Fruit fly (Drosophila melanogaster) whole organism: ENCODE data around the gene CG34238.

Experiments used
- CG8478 ChIP-seq: fragments of >200 bp; optimal IDR thresholded peaks from 2 replicates; lab custom pipeline; 2018; ENCODE audit warnings: inconsistent platforms
- Dll ChIP-seq: fragments of >200 bp; optimal IDR thresholded peaks from 2 replicates; lab custom pipeline; 2017
- EcR ChIP-seq, 2 experiments: fragments of >200 bp; optimal IDR thresholded peaks; 2 replicates each; lab custom pipeline; 2017; ENCODE audit warnings: missing biosample characterization in 2 of 2, missing genetic modification characterization in 2 of 2, missing genetic modification reagents in 2 of 2
- pan ChIP-seq: fragments of >200 bp; optimal IDR thresholded peaks from 2 replicates; lab custom pipeline; 2017
- psq ChIP-seq: fragments of >200 bp; optimal IDR thresholded peaks from 2 replicates; lab custom pipeline; 2017
- usp ChIP-seq: fragments of >200 bp; optimal IDR thresholded peaks from 2 replicates; lab custom pipeline; 2017; ENCODE audit warnings: missing biosample characterization, missing genetic modification characterization, mixed read lengths

Gene CG34238

DNA sequence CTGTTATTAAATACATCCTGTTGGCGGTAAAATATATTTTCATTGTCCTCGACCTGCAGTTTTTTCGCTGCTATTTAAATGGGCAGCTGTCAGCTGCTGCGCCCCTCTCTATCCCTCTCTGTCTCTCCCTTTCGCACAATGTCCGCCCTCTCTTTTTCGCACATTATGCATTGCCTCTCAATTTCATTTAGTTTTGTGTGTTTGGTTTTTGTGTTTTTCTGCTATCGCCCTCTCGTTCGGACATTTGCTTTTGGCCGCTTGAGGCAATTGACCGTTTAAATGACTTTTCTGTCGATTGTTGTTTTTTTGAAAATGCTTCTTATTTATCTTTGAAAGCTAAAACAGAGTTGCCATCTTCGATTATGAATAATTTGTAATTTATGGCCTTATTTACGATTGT is 48.6 kb downstream of the CG34238 start:
- TF ChIP-seq pan (no peak), Dll (lab: Kevin White, UChicago) (no peak), CG8478 (lab: Kevin White, UChicago) (no peak), usp (GFP tag; lab: Kevin White, UChicago) (no peak), EcR (GFP tag; optimal IDR thresholded peaks at IDR 0.05; lab: Kevin White, UChicago) (no peak), psq (lab: Kevin White, UChicago) (no peak)

DNA sequence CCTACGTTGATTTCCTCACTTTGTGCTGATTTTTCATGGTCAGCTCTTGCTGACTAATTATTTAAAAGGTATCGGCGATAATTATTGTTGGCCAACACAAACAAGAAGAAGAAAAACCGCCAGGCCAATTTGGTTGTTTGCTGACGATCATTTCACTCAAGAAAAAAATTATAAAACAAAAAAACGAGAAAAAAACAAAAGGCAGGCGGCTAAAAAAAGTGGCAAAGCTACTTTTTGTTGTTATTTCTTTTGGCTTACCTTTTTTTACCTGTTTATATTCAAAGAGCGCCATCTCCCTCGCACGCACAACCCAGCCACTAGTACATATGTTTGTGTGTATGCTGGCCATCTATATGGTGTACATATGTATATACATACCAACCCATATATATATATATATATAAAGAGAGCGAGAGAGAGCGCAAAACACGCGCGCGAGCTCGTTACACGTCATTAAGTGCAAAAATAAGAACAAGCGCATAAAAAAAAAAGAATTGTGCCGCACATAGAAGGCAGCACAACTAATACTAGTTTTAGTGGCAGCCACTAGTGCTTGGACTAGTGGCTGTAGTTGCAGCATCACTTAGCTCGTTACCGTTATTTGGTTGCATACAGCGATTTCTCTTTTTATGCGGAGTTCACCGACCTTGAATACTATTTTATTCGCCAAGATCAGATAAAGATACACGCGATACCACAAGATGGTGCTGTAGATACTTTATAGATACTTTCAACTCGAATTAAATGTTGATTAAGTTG is 49.5 kb downstream of the CG34238 start:
- no peak for TF ChIP-seq pan
- no peak for TF ChIP-seq psq (lab: Kevin White, UChicago)
- no peak for TF ChIP-seq Dll (lab: Kevin White, UChicago)
- no peak for TF ChIP-seq CG8478 (lab: Kevin White, UChicago)
- TF ChIP-seq EcR (GFP tag; optimal IDR thresholded peaks at IDR 0.05; lab: Kevin White, UChicago), result no peak
- TF ChIP-seq usp (GFP tag; lab: Kevin White, UChicago), result no peak
